Fruit fly (Drosophila melanogaster) whole organism, wandering third instar larva: ENCODE data around the gene Pif1A.

ENCODE experiments used
- Abd-B ChIP-seq: fragments of >200 bp; optimal IDR thresholded peaks from 2 replicates; lab custom pipeline; 2017; ENCODE audit warnings: missing biosample characterization, missing genetic modification characterization
- CG32264 ChIP-seq: fragments of 200-800 bp; sonication (Bioruptor generic); optimal IDR thresholded peaks from 2 replicates; lab custom pipeline; 2016; ENCODE audit warnings: missing biosample characterization, missing genetic modification characterization
- CG9705 ChIP-seq: fragments of 200-800 bp; sonication (Bioruptor generic); optimal IDR thresholded peaks from 2 replicates; lab custom pipeline; 2018; ENCODE audit warnings: missing biosample characterization, mild to moderate bottlenecking, missing genetic modification characterization
- CrebA ChIP-seq: fragments of 200-800 bp; sonication (Bioruptor generic); optimal IDR thresholded peaks from 2 replicates; lab custom pipeline; 2016; ENCODE audit warnings: missing biosample characterization, mild to moderate bottlenecking, missing genetic modification characterization, borderline replicate concordance
- Dif ChIP-seq: fragments of 200-275, 200-300 bp; sonication (Bioruptor generic); optimal IDR thresholded peaks from 2 replicates; lab custom pipeline; 2018; ENCODE audit warnings: missing biosample characterization, missing genetic modification characterization; ENCODE audit not compliant: partially characterized antibody
- GATAd ChIP-seq: sonication (Bioruptor generic); optimal IDR thresholded peaks from 2 replicates; lab custom pipeline; 2016; ENCODE audit warnings: missing biosample characterization, missing genetic modification characterization
- HLH106 ChIP-seq: fragments of 200-800 bp; optimal IDR thresholded peaks from 3 replicates; lab custom pipeline; 2019; ENCODE audit warnings: missing biosample characterization, mild to moderate bottlenecking, missing genetic modification characterization, moderate library complexity
- Hnf4 ChIP-seq: fragments of 200-800 bp; sonication (Bioruptor generic); optimal IDR thresholded peaks from 2 replicates; lab custom pipeline; 2016; ENCODE audit warnings: missing biosample characterization, mild to moderate bottlenecking, missing genetic modification characterization
- Hr78 ChIP-seq: fragments of >200 bp; optimal IDR thresholded peaks from 2 replicates; lab custom pipeline; 2017; ENCODE audit warnings: missing biosample characterization, missing genetic modification characterization
- Hr83 ChIP-seq: fragments of 200-300 bp; sonication (Bioruptor generic); optimal IDR thresholded peaks from 2 replicates; lab custom pipeline; 2016; ENCODE audit warnings: missing biosample characterization, mild to moderate bottlenecking, missing genetic modification characterization, moderate library complexity; ENCODE audit not compliant: poor library complexity, severe bottlenecking
- Jra ChIP-seq: sonication (Bioruptor generic); optimal IDR thresholded peaks from 2 replicates; lab custom pipeline; 2016; ENCODE audit warnings: missing biosample characterization, missing genetic modification characterization
- Mio ChIP-seq: sonication (Bioruptor generic); optimal IDR thresholded peaks from 2 replicates; lab custom pipeline; 2016; ENCODE audit warnings: missing biosample characterization, missing genetic modification characterization
- N ChIP-seq: fragments of >200 bp; optimal IDR thresholded peaks from 2 replicates; lab custom pipeline; 2018; ENCODE audit warnings: missing biosample characterization, missing external identifiers, missing genetic modification characterization
- OdsH ChIP-seq: fragments of 200-800 bp; sonication (Bioruptor generic); optimal IDR thresholded peaks from 2 replicates; lab custom pipeline; 2016; ENCODE audit warnings: missing biosample characterization, mild to moderate bottlenecking, missing genetic modification characterization
- Sp1 ChIP-seq: fragments of 200-800 bp; sonication (Bioruptor generic); optimal IDR thresholded peaks from 3 replicates; lab custom pipeline; 2019; ENCODE audit warnings: missing biosample characterization, mild to moderate bottlenecking, missing genetic modification characterization, moderate library complexity
- br ChIP-seq: fragments of 200-800 bp; sonication (Bioruptor generic); optimal IDR thresholded peaks from 2 replicates; lab custom pipeline; 2016; ENCODE audit warnings: missing biosample characterization, missing genetic modification characterization
- brk ChIP-seq: fragments of 200-800 bp; sonication (Bioruptor generic); optimal IDR thresholded peaks from 2 replicates; lab custom pipeline; 2016; ENCODE audit warnings: missing biosample characterization, mild to moderate bottlenecking, missing genetic modification characterization
- dl ChIP-seq, 2 experiments: fragments of 175-275, 200-275 bp in 1 of 2; fragments of 200-275 bp in 1 of 2; sonication (Bioruptor generic); optimal IDR thresholded peaks; lab custom pipeline; 2018; ENCODE audit warnings: mild to moderate bottlenecking in 2 of 2, missing biosample characterization in 2 of 2, missing genetic modification characterization in 2 of 2, moderate library complexity in 2 of 2; ENCODE audit not compliant: partially characterized antibody in 2 of 2, insufficient read depth in 1 of 2
- dmrt93B ChIP-seq: fragments of 200-800 bp; sonication (Bioruptor generic); optimal IDR thresholded peaks from 2 replicates; lab custom pipeline; 2018; ENCODE audit warnings: missing biosample characterization, mild to moderate bottlenecking, missing genetic modification characterization
- ey ChIP-seq: fragments of 200-800 bp; sonication (Bioruptor generic); optimal IDR thresholded peaks from 2 replicates; lab custom pipeline; 2016; ENCODE audit warnings: missing biosample characterization, missing genetic modification characterization
- foxo ChIP-seq, 2 experiments: fragments of 200-800 bp; sonication (Bioruptor generic); optimal IDR thresholded peaks; 2 replicates in 1 of 2; 3 replicates in 1 of 2; lab custom pipeline; 2016 to 2017; ENCODE audit warnings: missing biosample characterization in 2 of 2, missing genetic modification characterization in 2 of 2
- fru ChIP-seq: fragments of 200-800 bp; sonication (Bioruptor generic); optimal IDR thresholded peaks from 3 replicates; lab custom pipeline; 2016; ENCODE audit warnings: missing biosample characterization, mild to moderate bottlenecking, missing genetic modification characterization
- h ChIP-seq: fragments of 200-800 bp; sonication (Bioruptor generic); optimal IDR thresholded peaks from 3 replicates; lab custom pipeline; 2016; ENCODE audit warnings: missing biosample characterization, mild to moderate bottlenecking, missing genetic modification characterization
- jim ChIP-seq: fragments of 175-275, 200-325 bp; sonication (Bioruptor generic); optimal IDR thresholded peaks from 2 replicates; lab custom pipeline; 2016; ENCODE audit warnings: missing biosample characterization, mild to moderate bottlenecking, missing genetic modification characterization
- lola ChIP-seq: fragments of >200 bp; optimal IDR thresholded peaks from 2 replicates; lab custom pipeline; 2017; ENCODE audit warnings: missing biosample characterization, missing genetic modification characterization
- pan ChIP-seq: fragments of >200 bp; optimal IDR thresholded peaks from 2 replicates; lab custom pipeline; 2017
- psq ChIP-seq: fragments of 200-800 bp; sonication (Bioruptor generic); optimal IDR thresholded peaks from 3 replicates; lab custom pipeline; 2017; ENCODE audit warnings: missing biosample characterization, mild to moderate bottlenecking, missing genetic modification characterization, moderate library complexity
- rgr ChIP-seq: fragments of 200-800 bp; sonication (Bioruptor generic); optimal IDR thresholded peaks from 3 replicates; lab custom pipeline; 2016; ENCODE audit warnings: missing biosample characterization, mild to moderate bottlenecking, missing genetic modification characterization
- sage ChIP-seq: fragments of 200-800 bp; sonication (Bioruptor generic); optimal IDR thresholded peaks from 2 replicates; lab custom pipeline; 2016; ENCODE audit warnings: missing biosample characterization, mild to moderate bottlenecking, missing genetic modification characterization
- sv ChIP-seq: fragments of 200-800 bp; sonication (Bioruptor generic); optimal IDR thresholded peaks from 3 replicates; lab custom pipeline; 2016; ENCODE audit warnings: missing biosample characterization, missing genetic modification characterization
- tai ChIP-seq: sonication (Bioruptor generic); optimal IDR thresholded peaks from 2 replicates; lab custom pipeline; 2016; ENCODE audit warnings: missing biosample characterization, missing genetic modification characterization
- woc ChIP-seq: sonication (Bioruptor generic); optimal IDR thresholded peaks from 2 replicates; lab custom pipeline; 2016; ENCODE audit warnings: missing biosample characterization, mild to moderate bottlenecking, missing genetic modification characterization

The Pif1A gene

dm6 chr3R:8820428-8820912 lies 19.5 kb upstream of the Pif1A start, which contains the start of gene aqz (continued):
- TF ChIP-seq dmrt93B (GFP tag; lab: Kevin White, UChicago): no peak

dm6 chr3R:8819551-8820057 lies 18.6 kb upstream of the Pif1A start:
- peak; percentile 5 for TF ChIP-seq Sp1 (GFP tag; lab: Kevin White, UChicago)
- TF ChIP-seq br (GFP tag; lab: Kevin White, UChicago): peak; percentile 35
- peak; percentile 20 to 30 for TF ChIP-seq foxo (GFP tag; optimal IDR thresholded peaks at IDR 0.05; lab: Kevin White, UChicago)
- TF ChIP-seq sv (GFP tag; lab: Kevin White, UChicago): peak; percentile 27
- no peak for TF ChIP-seq Abd-B (GFP tag; lab: Kevin White, UChicago)
- TF ChIP-seq Jra: peak; percentile 55
- peak; percentile 83 for TF ChIP-seq Hr83 (GFP tag; lab: Kevin White, UChicago)
- peak; percentile 59 for TF ChIP-seq rgr (GFP tag; lab: Kevin White, UChicago)
- peak; percentile 43 for TF ChIP-seq fru (GFP tag; lab: Kevin White, UChicago)
- TF ChIP-seq OdsH (GFP tag; lab: Kevin White, UChicago): peak; percentile 33
- no peak for TF ChIP-seq GATAd
- peak; percentile 64 for TF ChIP-seq h (GFP tag; lab: Kevin White, UChicago)
- TF ChIP-seq pan (lab: Kevin White, UChicago): no peak
- no peak for TF ChIP-seq tai (GFP tag; lab: Kevin White, UChicago)
- peak; percentile 61 for TF ChIP-seq brk (GFP tag; lab: Kevin White, UChicago)
- TF ChIP-seq dl (GFP tag; optimal IDR thresholded peaks at IDR 0.05; lab: Kevin White, UChicago; ENCODE audit: insufficient read depth in 1 of 2, partially characterized antibody in 2 of 2): no peak
- TF ChIP-seq Hnf4 (GFP tag; lab: Kevin White, UChicago): peak; percentile 57

DNA sequence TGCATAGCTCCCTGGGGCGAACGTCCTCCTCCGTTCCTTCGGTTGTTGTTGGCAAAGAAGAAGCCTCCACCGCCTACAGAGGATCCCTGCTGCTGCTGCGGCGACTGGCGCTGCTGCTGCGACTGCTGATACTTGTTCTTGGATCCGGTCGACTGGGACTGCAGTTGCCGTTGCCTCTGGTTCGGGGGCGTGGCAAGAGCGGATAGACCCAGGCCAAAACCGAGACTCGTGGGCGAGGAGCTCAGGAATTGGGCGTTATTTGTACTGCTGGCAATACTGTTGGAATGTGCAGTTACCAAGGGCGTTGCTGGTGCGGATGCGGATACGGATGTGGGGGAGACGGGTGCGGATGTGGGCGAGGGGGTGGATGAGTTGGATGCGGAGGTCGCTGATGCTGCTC lies 17.3 kb upstream of the Pif1A start:
- TF ChIP-seq CG9705 (GFP tag; lab: Kevin White, UChicago) (no peak), sv (GFP tag; lab: Kevin White, UChicago) (no peak), foxo (GFP tag; optimal IDR thresholded peaks at IDR 0.05; lab: Kevin White, UChicago) (no peak), jim (no peak), HLH106 (no peak), Sp1 (GFP tag; lab: Kevin White, UChicago) (no peak), woc (GFP tag; lab: Kevin White, UChicago) (no peak), CG32264 (no peak), Hnf4 (GFP tag; lab: Kevin White, UChicago) (no peak), ey (GFP tag; lab: Kevin White, UChicago) (no peak), N (no peak), Dif (GFP tag; lab: Kevin White, UChicago) (no peak), CrebA (GFP tag; lab: Kevin White, UChicago) (no peak), brk (GFP tag; lab: Kevin White, UChicago) (no peak)

DNA sequence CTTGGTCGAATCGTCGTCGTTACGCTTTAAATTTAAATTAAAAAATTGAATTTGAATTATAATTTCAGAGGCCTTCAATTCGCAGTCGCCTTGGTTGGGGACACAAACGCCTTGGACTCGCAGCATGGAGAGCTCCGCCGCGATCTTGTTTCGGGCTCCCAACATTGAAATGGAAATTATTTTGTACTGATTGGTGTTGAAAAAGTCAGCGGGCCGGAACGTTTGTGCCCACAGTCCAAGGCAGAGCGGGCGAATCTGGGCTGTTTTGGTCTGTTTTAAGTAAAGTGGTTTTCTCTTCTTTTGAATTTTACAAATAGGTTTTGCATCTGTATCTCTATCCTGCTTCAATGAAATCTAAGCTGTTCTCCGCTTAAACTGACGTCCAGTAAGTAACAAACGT lies 14.1 kb upstream of the Pif1A start:
- TF ChIP-seq CG32264 (no peak), psq (no peak), sage (GFP tag; lab: Kevin White, UChicago) (no peak), GATAd (no peak), pan (lab: Kevin White, UChicago) (no peak), CG9705 (GFP tag; lab: Kevin White, UChicago) (no peak), Hnf4 (GFP tag; lab: Kevin White, UChicago) (no peak), lola (GFP tag; lab: Kevin White, UChicago) (no peak), h (GFP tag; lab: Kevin White, UChicago) (no peak), woc (GFP tag; lab: Kevin White, UChicago) (no peak), ey (GFP tag; lab: Kevin White, UChicago) (no peak), Hr83 (GFP tag; lab: Kevin White, UChicago) (no peak), OdsH (GFP tag; lab: Kevin White, UChicago) (no peak), Mio (no peak), Dif (GFP tag; lab: Kevin White, UChicago) (no peak), Jra (no peak), Hr78 (GFP tag; lab: Kevin White, UChicago) (no peak), jim (no peak), rgr (GFP tag; lab: Kevin White, UChicago) (no peak), foxo (GFP tag; optimal IDR thresholded peaks at IDR 0.05; lab: Kevin White, UChicago) (no peak)
